Worm (Caenorhabditis elegans): ENCODE data around the gene F42G2.7.

The F42G2.7 gene

DNA sequence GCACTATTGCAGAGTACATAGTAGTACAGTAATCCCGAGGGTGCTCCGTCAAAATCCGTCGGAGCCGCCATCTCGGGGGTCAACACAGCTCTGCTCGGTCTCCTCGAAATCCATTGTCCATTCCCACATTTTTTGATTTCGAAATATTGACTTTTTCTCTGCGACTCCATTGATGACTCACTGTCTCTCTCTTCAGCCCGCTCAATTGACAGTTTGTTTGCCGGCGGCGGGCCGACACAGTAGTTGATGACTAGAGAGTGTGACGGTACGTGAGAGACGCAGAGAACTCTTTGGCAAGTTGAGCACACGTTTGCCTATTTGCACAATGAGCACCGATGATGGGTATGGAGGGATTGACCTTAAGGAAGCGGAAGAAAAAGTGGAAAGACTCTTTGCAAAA is 36.9 kb downstream of the F42G2.7 start (continued):
- no peak for TF ChIP-seq ztf-6 (GFP tag; IDR thresholded peaks at IDR 0.05)
- TF ChIP-seq nhr-120 (GFP tag; IDR thresholded peaks at IDR 0.05), result no peak
- no peak for TF ChIP-seq ccch-3 (GFP tag; optimal IDR thresholded peaks at IDR 0.05)
- TF ChIP-seq egrh-3 (GFP tag; IDR thresholded peaks at IDR 0.05), result no peak
- no peak for TF ChIP-seq snpc-3.4 (tag; optimal IDR thresholded peaks at IDR 0.05)
- TF ChIP-seq dpl-1 (GFP tag; optimal IDR thresholded peaks at IDR 0.05), result no peak
- no peak for TF ChIP-seq lsl-1 (GFP tag; optimal IDR thresholded peaks at IDR 0.05)
- TF ChIP-seq sptf-2 (GFP tag; optimal IDR thresholded peaks at IDR 0.05), result no peak
- TF ChIP-seq B0019.2 (GFP tag; conservative IDR thresholded peaks at IDR 0.05), result no peak
- no peak for TF ChIP-seq lir-1 (GFP tag; conservative IDR thresholded peaks at IDR 0.05)
- TF ChIP-seq tlf-1 (GFP tag; optimal IDR thresholded peaks at IDR 0.05), result no peak
- TF ChIP-seq F37B4.10 (GFP tag; IDR thresholded peaks at IDR 0.05), result no peak
- TF ChIP-seq ztf-22 (GFP tag; optimal IDR thresholded peaks at IDR 0.05), result no peak
- TF ChIP-seq dpff-1 (tag; optimal IDR thresholded peaks at IDR 0.05), result no peak
- TF ChIP-seq mcd-1 (GFP tag; IDR thresholded peaks at IDR 0.05), result no peak
- no peak for TF ChIP-seq ceh-58 (GFP tag; IDR thresholded peaks at IDR 0.05)
- no peak for TF ChIP-seq C06A6.2 (GFP tag; conservative IDR thresholded peaks at IDR 0.05)
- TF ChIP-seq ama-1 (optimal IDR thresholded peaks at IDR 0.05), result no peak
- no peak for TF ChIP-seq ama-1 (GFP tag; optimal IDR thresholded peaks at IDR 0.05)
- TF ChIP-seq unc-62 (GFP tag; optimal IDR thresholded peaks at IDR 0.05), result peak; percentile 23
- no peak for TF ChIP-seq Y56A3A.18 (GFP tag; IDR thresholded peaks at IDR 0.05)
- no peak for TF ChIP-seq hsf-1 (GFP tag; IDR thresholded peaks at IDR 0.05)
- peak; percentile 10 for TF ChIP-seq nhr-90 (tag; optimal IDR thresholded peaks at IDR 0.05)
- TF ChIP-seq zfh-2 (GFP tag; conservative IDR thresholded peaks at IDR 0.05), result peak; percentile 85
- TF ChIP-seq lin-26 (GFP tag; IDR thresholded peaks at IDR 0.05), result no peak
- no peak for TF ChIP-seq bed-1 (GFP tag; IDR thresholded peaks at IDR 0.05)
- no peak for TF ChIP-seq xnd-1 (tag; optimal IDR thresholded peaks at IDR 0.05)
- no peak for TF ChIP-seq fkh-3 (tag; optimal IDR thresholded peaks at IDR 0.05)
- TF ChIP-seq Y79H2A.3 (GFP tag; conservative IDR thresholded peaks at IDR 0.05), result no peak
- TF ChIP-seq K12H6.12 (tag; optimal IDR thresholded peaks at IDR 0.05), result no peak
- TF ChIP-seq snpc-1.1 (tag; optimal IDR thresholded peaks at IDR 0.05; ENCODE audit: insufficient read depth), result no peak
- no peak for TF ChIP-seq F10E7.11 (tag; optimal IDR thresholded peaks at IDR 0.05)
- no peak for TF ChIP-seq repo-1 (tag; optimal IDR thresholded peaks at IDR 0.05)
- TF ChIP-seq cebp-1 (GFP tag; IDR thresholded peaks at IDR 0.05), result peak; percentile 78
- peak; percentile 88 for TF ChIP-seq cebp-1 (tag; optimal IDR thresholded peaks at IDR 0.05)
- TF ChIP-seq hmg-20 (GFP tag; IDR thresholded peaks at IDR 0.05), result no peak
- no peak for TF ChIP-seq Y53F4B.3 (GFP tag; IDR thresholded peaks at IDR 0.05)
- no peak for TF ChIP-seq sea-2 (GFP tag; IDR thresholded peaks at IDR 0.05)
- TF ChIP-seq ceh-79 (tag; optimal IDR thresholded peaks at IDR 0.05), result no peak
- no peak for TF ChIP-seq ztf-25 (GFP tag; IDR thresholded peaks at IDR 0.05)
- TF ChIP-seq K11D2.4 (GFP tag; IDR thresholded peaks at IDR 0.05), result no peak
- peak; percentile 13 for TF ChIP-seq lin-40 (tag; optimal IDR thresholded peaks at IDR 0.05)
- no peak for TF ChIP-seq nfya-1 (tag; optimal IDR thresholded peaks at IDR 0.05; ENCODE audit: borderline replicate concordance, insufficient read depth)
- peak; percentile 35 for TF ChIP-seq lin-54 (GFP tag; optimal IDR thresholded peaks at IDR 0.05)
- no peak for TF ChIP-seq B0261.1 (tag; optimal IDR thresholded peaks at IDR 0.05)
- no peak for TF ChIP-seq attf-3 (GFP tag; conservative IDR thresholded peaks at IDR 0.05)
- no peak for TF ChIP-seq Y95B8A.8 (GFP tag; IDR thresholded peaks at IDR 0.05)
- TF ChIP-seq ztf-3 (GFP tag; optimal IDR thresholded peaks at IDR 0.05), result no peak
- TF ChIP-seq tbx-9 (tag; optimal IDR thresholded peaks at IDR 0.05; ENCODE audit: borderline replicate concordance), result no peak
- TF ChIP-seq ceh-100 (GFP tag; IDR thresholded peaks at IDR 0.05), result no peak
- no peak for TF ChIP-seq Y67H2A.10 (GFP tag; conservative IDR thresholded peaks at IDR 0.05)

All from whole organism, young adult.